Fruit fly (Drosophila melanogaster) whole organism, embryonic: ENCODE data around the gene CG7362.

Experiments
- Atf-2 ChIP-seq: fragments of 200-800 bp; sonication (Bioruptor generic); optimal IDR thresholded peaks from 2 replicates; lab custom pipeline; 2016; ENCODE audit warnings: missing biosample characterization, missing genetic modification characterization
- BtbVII ChIP-seq: fragments of 200-800 bp; sonication (Bioruptor generic); optimal IDR thresholded peaks from 3 replicates; lab custom pipeline; 2017; ENCODE audit warnings: missing biosample characterization, mild to moderate bottlenecking, missing genetic modification characterization
- CG10274 ChIP-seq: fragments of 200-800 bp; sonication (Bioruptor generic); optimal IDR thresholded peaks from 3 replicates; lab custom pipeline; 2017; ENCODE audit warnings: missing biosample characterization, mild to moderate bottlenecking, missing genetic modification characterization
- CG10654 ChIP-seq: fragments of 200-800 bp; sonication (Bioruptor generic); optimal IDR thresholded peaks from 2 replicates; lab custom pipeline; 2016; ENCODE audit warnings: missing biosample characterization, missing genetic modification characterization
- CG11695 ChIP-seq: fragments of 200-800 bp; sonication (Bioruptor generic); IDR thresholded peaks from 3 replicates; pipeline ENCODE4 v1.3.6; 2022; ENCODE audit warnings: missing biosample characterization, missing genetic modification characterization
- CG12769 ChIP-seq: fragments of 200-800 bp; sonication (Bioruptor generic); optimal IDR thresholded peaks from 2 replicates; lab custom pipeline; 2019; ENCODE audit warnings: missing biosample characterization, mild to moderate bottlenecking, missing genetic modification characterization, moderate library complexity
- CG13287 ChIP-seq: fragments of 200-800 bp; sonication (Bioruptor generic); IDR thresholded peaks from 2 replicates; pipeline ENCODE4 v1.3.6; 2022; ENCODE audit warnings: missing biosample characterization, missing genetic modification characterization; ENCODE audit not compliant: partially characterized antibody
- CG13775 ChIP-seq: fragments of 200-800 bp; sonication (Bioruptor generic); optimal IDR thresholded peaks from 3 replicates; lab custom pipeline; 2017; ENCODE audit warnings: missing biosample characterization, mild to moderate bottlenecking, missing genetic modification characterization
- CG1647 ChIP-seq: fragments of 200-800 bp; sonication (Bioruptor generic); optimal IDR thresholded peaks from 3 replicates; lab custom pipeline; 2016; ENCODE audit warnings: missing biosample characterization, missing genetic modification characterization
- CG17328 ChIP-seq: fragments of 200-800 bp; sonication (Bioruptor generic); IDR thresholded peaks from 2 replicates; pipeline ENCODE4 v1.3.6; 2022; ENCODE audit warnings: missing biosample characterization, missing genetic modification characterization
- CG18262 ChIP-seq: fragments of 200-800 bp; optimal IDR thresholded peaks from 3 replicates; lab custom pipeline; 2019; ENCODE audit warnings: missing biosample characterization, mild to moderate bottlenecking, missing genetic modification characterization, moderate library complexity
- CG1832 ChIP-seq: fragments of 200-800 bp; sonication (Bioruptor generic); optimal IDR thresholded peaks from 2 replicates; lab custom pipeline; 2017; ENCODE audit warnings: missing biosample characterization, mild to moderate bottlenecking, missing genetic modification characterization, inconsistent platforms
- CG18619 ChIP-seq: fragments of 200-800 bp; sonication (Bioruptor generic); optimal IDR thresholded peaks from 3 replicates; lab custom pipeline; 2017; ENCODE audit warnings: missing biosample characterization, mild to moderate bottlenecking, missing genetic modification characterization
- CG31365 ChIP-seq: fragments of 200-800 bp; sonication (Bioruptor generic); optimal IDR thresholded peaks from 2 replicates; lab custom pipeline; 2018; ENCODE audit warnings: missing biosample characterization, mild to moderate bottlenecking, missing genetic modification characterization
- CG31441 ChIP-seq: fragments of 200-800 bp; sonication (Bioruptor generic); IDR thresholded peaks from 2 replicates; pipeline ENCODE4 v1.3.6; 2022; ENCODE audit warnings: missing biosample characterization, missing genetic modification characterization
- CG3281 ChIP-seq: fragments of 200-800 bp; sonication (Bioruptor generic); optimal IDR thresholded peaks from 3 replicates; lab custom pipeline; 2017; ENCODE audit warnings: missing biosample characterization, mild to moderate bottlenecking, missing genetic modification characterization
- CG4404 ChIP-seq: fragments of 200-800 bp; sonication (Bioruptor generic); IDR thresholded peaks from 2 replicates; pipeline ENCODE4 v1.3.6; 2022; ENCODE audit warnings: missing biosample characterization, missing genetic modification characterization
- CG6813 ChIP-seq: fragments of 200-800 bp; sonication (Bioruptor generic); optimal IDR thresholded peaks from 2 replicates; lab custom pipeline; 2017; ENCODE audit warnings: missing biosample characterization, missing genetic modification characterization, mild to moderate bottlenecking, moderate library complexity, missing genetic modification reagents
- CG6854 ChIP-seq: fragments of 200-800 bp; sonication (Bioruptor generic); optimal IDR thresholded peaks from 3 replicates; lab custom pipeline; 2017; ENCODE audit warnings: missing biosample characterization, mild to moderate bottlenecking, missing genetic modification characterization
- CoRest ChIP-seq: fragments of 200-800 bp; sonication (Bioruptor generic); optimal IDR thresholded peaks from 3 replicates; lab custom pipeline; 2018; ENCODE audit warnings: missing biosample characterization, mild to moderate bottlenecking, missing genetic modification characterization, moderate library complexity
- CrebB ChIP-seq: fragments of 200-800 bp; sonication (Bioruptor generic); optimal IDR thresholded peaks from 3 replicates; lab custom pipeline; 2018; ENCODE audit warnings: missing biosample characterization, mild to moderate bottlenecking, missing genetic modification characterization
- HmgZ ChIP-seq: fragments of 200-800 bp; sonication (Bioruptor generic); optimal IDR thresholded peaks from 2 replicates; lab custom pipeline; 2018; ENCODE audit warnings: missing biosample characterization, mild to moderate bottlenecking, missing genetic modification characterization
- Lhr ChIP-seq: fragments of 200-800 bp; sonication (Bioruptor generic); optimal IDR thresholded peaks from 3 replicates; lab custom pipeline; 2017; ENCODE audit warnings: mild to moderate bottlenecking, missing biosample characterization, missing genetic modification reagents, missing genetic modification characterization
- Lpt ChIP-seq: fragments of >200 bp; optimal IDR thresholded peaks from 2 replicates; lab custom pipeline; 2018; ENCODE audit warnings: missing biosample characterization, missing genetic modification characterization
- Nf-YC ChIP-seq: fragments of 200-800 bp; optimal IDR thresholded peaks from 3 replicates; lab custom pipeline; 2019; ENCODE audit warnings: missing biosample characterization, mild to moderate bottlenecking, missing genetic modification characterization, moderate library complexity
- Ravus ChIP-seq: fragments of 200-800 bp; sonication (Bioruptor generic); IDR thresholded peaks from 2 replicates; pipeline ENCODE4 v1.3.6; 2022; ENCODE audit warnings: missing biosample characterization, missing genetic modification characterization
- Six4 ChIP-seq: fragments of 200-800 bp; sonication (Bioruptor generic); optimal IDR thresholded peaks from 2 replicates; lab custom pipeline; 2016; ENCODE audit warnings: missing biosample characterization, missing genetic modification characterization
- Sox100B ChIP-seq: fragments of 200-800 bp; sonication (Bioruptor generic); optimal IDR thresholded peaks from 3 replicates; lab custom pipeline; 2018; ENCODE audit warnings: missing biosample characterization, mild to moderate bottlenecking, missing genetic modification characterization
- al ChIP-seq: fragments of 200-800 bp; sonication (Bioruptor generic); IDR thresholded peaks from 2 replicates; pipeline ENCODE4 v1.3.6; 2022; ENCODE audit warnings: missing biosample characterization, missing genetic modification characterization
- bsh ChIP-seq, 2 experiments: fragments of 200-800 bp; sonication (Bioruptor generic); optimal IDR thresholded peaks; 2 replicates each; lab custom pipeline; 2017 to 2018; ENCODE audit warnings: mild to moderate bottlenecking in 2 of 2, missing biosample characterization in 2 of 2, missing genetic modification characterization in 2 of 2, moderate library complexity in 1 of 2
- cwo ChIP-seq: fragments of 200-800 bp; sonication (Bioruptor generic); optimal IDR thresholded peaks from 3 replicates; lab custom pipeline; 2017; ENCODE audit warnings: missing biosample characterization, missing genetic modification characterization, mild to moderate bottlenecking, moderate library complexity, missing genetic modification reagents
- dimm ChIP-seq: fragments of 200-800 bp; sonication (Bioruptor generic); IDR thresholded peaks from 2 replicates; pipeline ENCODE4 v1.3.6; 2022; ENCODE audit warnings: missing biosample characterization, missing genetic modification characterization
- dm ChIP-seq: fragments of 200-800 bp; sonication (Bioruptor generic); optimal IDR thresholded peaks from 3 replicates; lab custom pipeline; 2016; ENCODE audit warnings: missing biosample characterization, missing genetic modification characterization
- gcm ChIP-seq: fragments of 200-800 bp; sonication (Bioruptor generic); optimal IDR thresholded peaks from 2 replicates; lab custom pipeline; 2019; ENCODE audit warnings: missing biosample characterization, mild to moderate bottlenecking, missing genetic modification characterization, moderate library complexity
- h ChIP-seq: fragments of >200 bp; optimal IDR thresholded peaks from 2 replicates; lab custom pipeline; 2017
- lab ChIP-seq: fragments of 200-800 bp; sonication (Bioruptor generic); optimal IDR thresholded peaks from 3 replicates; lab custom pipeline; 2017; ENCODE audit warnings: missing biosample characterization, missing genetic modification characterization, mild to moderate bottlenecking, moderate library complexity, missing genetic modification reagents
- lmd ChIP-seq: fragments of 200-800 bp; sonication (Bioruptor generic); IDR thresholded peaks from 2 replicates; pipeline ENCODE4 v1.3.6; 2022; ENCODE audit warnings: missing biosample characterization, missing genetic modification characterization
- maf-S ChIP-seq: fragments of 200-800 bp; sonication (Bioruptor generic); optimal IDR thresholded peaks from 2 replicates; lab custom pipeline; 2016; ENCODE audit warnings: missing biosample characterization, missing genetic modification characterization
- peb ChIP-seq: fragments of 200-800 bp; sonication (Bioruptor generic); IDR thresholded peaks from 2 replicates; pipeline ENCODE4 v1.3.6; 2022; ENCODE audit warnings: missing biosample characterization, missing genetic modification characterization
- prd ChIP-seq, 3 experiments: fragments of >200 bp in 2 of 3; fragments of 200-800 bp in 1 of 3; sonication (Bioruptor generic) in 1 of 3; optimal IDR thresholded peaks in 2 of 3; IDR thresholded peaks in 1 of 3; 2 replicates in 2 of 3; 3 replicates in 1 of 3; pipeline versions ENCODE4 v1.3.6 to Lab custom; 2017 to 2022; ENCODE audit warnings: missing biosample characterization in 1 of 3, missing genetic modification characterization in 1 of 3
- pum ChIP-seq: fragments of 200-800 bp; sonication (Bioruptor generic); optimal IDR thresholded peaks from 2 replicates; lab custom pipeline; 2016; ENCODE audit warnings: missing biosample characterization, missing genetic modification characterization
- repo ChIP-seq: fragments of 200-800 bp; sonication (Bioruptor generic); optimal IDR thresholded peaks from 2 replicates; lab custom pipeline; 2016; ENCODE audit warnings: missing biosample characterization, missing genetic modification characterization
- salm ChIP-seq: fragments of 200-800 bp; sonication (Bioruptor generic); optimal IDR thresholded peaks from 2 replicates; lab custom pipeline; 2018; ENCODE audit warnings: missing biosample characterization, mild to moderate bottlenecking, missing genetic modification characterization
- shn ChIP-seq: fragments of 200-800 bp; sonication (Bioruptor generic); optimal IDR thresholded peaks from 3 replicates; lab custom pipeline; 2016; ENCODE audit warnings: missing biosample characterization, missing genetic modification characterization
- tap ChIP-seq: fragments of 200-800 bp; optimal IDR thresholded peaks from 3 replicates; lab custom pipeline; 2019; ENCODE audit warnings: missing biosample characterization, mild to moderate bottlenecking, missing genetic modification characterization, moderate library complexity
- ttk ChIP-seq: fragments of 200-800 bp; sonication (Bioruptor generic); IDR thresholded peaks from 2 replicates; pipeline ENCODE4 v2.1.2; 2022; ENCODE audit warnings: missing biosample characterization, missing genetic modification characterization
- unc-4 ChIP-seq: fragments of 200-800 bp; sonication (Bioruptor generic); IDR thresholded peaks from 2 replicates; pipeline ENCODE4 v1.3.6; 2022; ENCODE audit warnings: missing biosample characterization, missing genetic modification characterization; ENCODE audit not compliant: partially characterized antibody

Gene CG7362

dm6 chr3R:14721942-14722939, 32.0 kb downstream of the CG7362 start (continued):
- TF ChIP-seq lab (GFP tag; lab: Kevin White, UChicago) (peak; percentile 74), CG31365 (tag; lab: Kevin White, UChicago) (no peak), Ravus (GFP tag; lab: Robert Waterston, UW) (peak; percentile 7; the same call in 1 of the 2 replicates), Six4 (GFP tag; lab: Kevin White, UChicago) (peak; percentile 29), pum (peak; percentile 64), CG18619 (GFP tag; lab: Kevin White, UChicago) (peak; percentile 35), CG31441 (GFP tag; lab: Robert Waterston, UW) (peak; percentile 70), CG12769 (tag; lab: Kevin White, UChicago) (peak; percentile 79), CoRest (tag; lab: Kevin White, UChicago) (peak; percentile 66), unc-4 (GFP tag; lab: Robert Waterston, UW) (0 out of 2 replicates have a peak, but pooled peaks have one; percentile 15), CG1647 (GFP tag; lab: Kevin White, UChicago) (peak; percentile 58), cwo (GFP tag; lab: Kevin White, UChicago) (peak; percentile 35), repo (GFP tag; lab: Kevin White, UChicago) (peak; percentile 66), peb (GFP tag; lab: Robert Waterston, UW) (0 out of 2 replicates have a peak, but pooled peaks have one; percentile 16), bsh (GFP tag; optimal IDR thresholded peaks at IDR 0.05; lab: Kevin White, UChicago) (peak; percentile 5 to 72), CrebB (tag; lab: Kevin White, UChicago) (peak; percentile 53), ttk (peak; percentile 67), Nf-YC (peak; percentile 20), CG6854 (no peak), CG10274 (peak; percentile 21), lmd (GFP tag; lab: Robert Waterston, UW) (peak; percentile 66), dm (peak; percentile 26), Lhr (GFP tag; lab: Kevin White, UChicago) (no peak), CG4404 (GFP tag; lab: Robert Waterston, UW) (peak; percentile 32; the same call in 1 of the 2 replicates), HmgZ (tag; lab: Kevin White, UChicago) (peak; percentile 54), CG13287 (GFP tag; lab: Robert Waterston, UW) (0 out of 2 replicates have a peak, but pooled peaks have one; percentile 14), Lpt (GFP tag; lab: Kevin White, UChicago) (peak; percentile 28), CG11695 (peak; percentile 74), salm (tag; lab: Kevin White, UChicago) (peak; percentile 21), CG18262 (peak; percentile 71), h (lab: Kevin White, UChicago) (no peak), CG6813 (no peak), prd (optimal IDR thresholded peaks at IDR 0.05; lab: Kevin White, UChicago) (no peak), prd (GFP tag; IDR thresholded peaks at IDR 0.05; lab: Robert Waterston, UW) (peak; percentile 78), Atf-2 (GFP tag; lab: Kevin White, UChicago) (peak; percentile 59), shn (GFP tag; lab: Kevin White, UChicago) (peak; percentile 61), dimm (GFP tag; lab: Robert Waterston, UW) (0 out of 2 replicates have a peak, but pooled peaks have one; percentile 26), CG13775 (peak; percentile 61), CG3281 (peak; percentile 60), CG17328 (GFP tag; lab: Robert Waterston, UW) (peak; percentile 66), maf-S (GFP tag; lab: Kevin White, UChicago) (peak; percentile 70), al (peak; percentile 51; the same call in 1 of the 2 replicates), CG10654 (GFP tag; lab: Kevin White, UChicago) (peak; percentile 58), Sox100B (peak; percentile 47), gcm (GFP tag; lab: Kevin White, UChicago) (peak; percentile 37), CG1832 (GFP tag; lab: Kevin White, UChicago) (peak; percentile 89), BtbVII (peak; percentile 68), tap (peak; percentile 62)
